Fruit fly (Drosophila melanogaster): Measurements from ENCODE around the gene RpL17.

Gene RpL17

DNA sequence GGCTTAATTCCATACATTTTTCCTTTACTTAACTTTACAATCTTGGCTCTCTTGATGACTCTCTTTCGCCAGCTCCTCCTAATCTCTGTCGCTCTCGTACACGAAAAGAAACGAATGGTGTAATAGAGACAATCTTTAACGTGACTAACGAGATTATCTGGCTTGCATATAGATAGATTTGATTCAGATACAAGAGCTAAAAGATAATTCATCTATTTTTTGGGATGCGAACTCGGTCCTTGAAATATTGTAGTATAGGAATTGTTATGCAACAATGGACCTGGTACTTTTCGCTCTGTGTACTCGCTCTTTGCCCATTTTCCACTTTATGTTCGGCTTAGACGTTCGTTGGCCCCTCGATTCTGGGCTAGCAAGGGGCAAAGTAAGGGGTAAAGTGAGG lies 32.7 kb downstream of the RpL17 start (continued):
- TF ChIP-seq CG7271 (tag; optimal IDR thresholded peaks at IDR 0.05) (no peak), CG10431 (GFP tag; optimal IDR thresholded peaks at IDR 0.05) (no peak), Hmr (GFP tag; optimal IDR thresholded peaks at IDR 0.05) (peak; percentile 86), Atf-2 (GFP tag; optimal IDR thresholded peaks at IDR 0.05) (peak; percentile 69), otp (GFP tag; IDR thresholded peaks at IDR 0.05) (0 out of 3 replicates have a peak, but pooled peaks have one; percentile 56), CG30403 (GFP tag; optimal IDR thresholded peaks at IDR 0.05) (peak; percentile 80), Fer2 (tag; optimal IDR thresholded peaks at IDR 0.05) (peak; percentile 40), Ptx1 (GFP tag; IDR thresholded peaks at IDR 0.05) (peak; percentile 79), Blimp-1 (GFP tag; optimal IDR thresholded peaks at IDR 0.05) (peak; percentile 80), CG16815 (GFP tag; optimal IDR thresholded peaks at IDR 0.05) (peak; percentile 54), CG2875 (GFP tag; optimal IDR thresholded peaks at IDR 0.05) (peak; percentile 79), disco-r (GFP tag; optimal IDR thresholded peaks at IDR 0.05) (peak; percentile 4), Taf1 (GFP tag; IDR thresholded peaks at IDR 0.05) (no peak), zfh1 (GFP tag; IDR thresholded peaks at IDR 0.05) (peak; percentile 72), emc (GFP tag; optimal IDR thresholded peaks at IDR 0.05) (peak; percentile 43), bab2 (GFP tag; optimal IDR thresholded peaks at IDR 0.05) (peak; percentile 79), CG34224 (GFP tag; IDR thresholded peaks at IDR 0.05; ENCODE audit: partially characterized antibody) (no peak), fru (optimal IDR thresholded peaks at IDR 0.05) (no peak), CG17568 (GFP tag; optimal IDR thresholded peaks at IDR 0.05) (peak; percentile 37), CG1602 (GFP tag; optimal IDR thresholded peaks at IDR 0.05) (peak; percentile 49), CG8765 (GFP tag; IDR thresholded peaks at IDR 0.05) (no peak; the same call in 1 of the 2 replicates), HLH54F (GFP tag; optimal IDR thresholded peaks at IDR 0.05) (peak; percentile 73), CG18262 (tag; optimal IDR thresholded peaks at IDR 0.05) (peak; percentile 83), CG9609 (GFP tag; optimal IDR thresholded peaks at IDR 0.05) (peak; percentile 73), CG10147 (GFP tag; optimal IDR thresholded peaks at IDR 0.05) (peak; percentile 49), Doc3 (GFP tag; IDR thresholded peaks at IDR 0.05; ENCODE audit: partially characterized antibody) (no peak), TFAM (GFP tag; optimal IDR thresholded peaks at IDR 0.05) (peak; percentile 24), ssp (GFP tag; IDR thresholded peaks at IDR 0.05) (peak; percentile 63), Spps (tag; optimal IDR thresholded peaks at IDR 0.05) (peak; percentile 60), cas (GFP tag; IDR thresholded peaks at IDR 0.05) (no peak), so (GFP tag; IDR thresholded peaks at IDR 0.05) (peak; percentile 79; the same call in 2 of the 3 replicates), CG10321 (GFP tag; IDR thresholded peaks at IDR 0.05) (no peak), stc (GFP tag; IDR thresholded peaks at IDR 0.05) (peak; percentile 48), ken (GFP tag; IDR thresholded peaks at IDR 0.05) (peak; percentile 70; the same call in 2 of the 3 replicates), insv (GFP tag; optimal IDR thresholded peaks at IDR 0.05) (no peak), ab (GFP tag; optimal IDR thresholded peaks at IDR 0.05) (no peak), crol (GFP tag; IDR thresholded peaks at IDR 0.05) (no peak; the same call in 1 of the 2 replicates), unc-4 (GFP tag; IDR thresholded peaks at IDR 0.05; ENCODE audit: partially characterized antibody) (no peak), tio (GFP tag; optimal IDR thresholded peaks at IDR 0.05) (peak; percentile 47), Adf1 (GFP tag; IDR thresholded peaks at IDR 0.05) (peak; percentile 33; the same call in 1 of the 2 replicates), slou (GFP tag; optimal IDR thresholded peaks at IDR 0.05) (peak; percentile 61), pros (GFP tag; optimal IDR thresholded peaks at IDR 0.05) (no peak), ro (GFP tag; IDR thresholded peaks at IDR 0.05) (no peak), seq (GFP tag; IDR thresholded peaks at IDR 0.05) (peak; percentile 81), CG12744 (GFP tag; optimal IDR thresholded peaks at IDR 0.05) (peak; percentile 63), tll (GFP tag; optimal IDR thresholded peaks at IDR 0.05) (no peak), corto (GFP tag; optimal IDR thresholded peaks at IDR 0.05) (peak; percentile 45), Awh (GFP tag; IDR thresholded peaks at IDR 0.05) (peak; percentile 71), Hmx (GFP tag; optimal IDR thresholded peaks at IDR 0.05) (peak; percentile 5), CG8089 (GFP tag; optimal IDR thresholded peaks at IDR 0.05) (peak; percentile 70), CG31224 (GFP tag; IDR thresholded peaks at IDR 0.05) (peak; percentile 62), Atf6 (GFP tag; IDR thresholded peaks at IDR 0.05) (peak; percentile 73)

Data from whole organism, embryonic.